Worm (Caenorhabditis elegans) whole organism, L4 larva: ENCODE data around the gene gly-1.

Experiments
- D1046.2 ChIP-seq: fragments of 200-800 bp; sonication (Bioruptor generic); IDR thresholded peaks from 2 replicates; pipeline ENCODE4 v1.3.6; 2022; ENCODE audit warnings: missing genetic modification characterization, missing compliant biosample characterization
- ama-1 ChIP-seq: fragments of 150-350 bp; optimal IDR thresholded peaks from 2 replicates; lab custom pipeline; 2014; ENCODE audit warnings: inconsistent platforms, mixed read lengths
- hmg-1.1 ChIP-seq: fragments of 200-800 bp; sonication (Bioruptor generic); IDR thresholded peaks from 2 replicates; pipeline ENCODE4 v1.3.6; 2022; ENCODE audit warnings: missing genetic modification reagents, missing genetic modification characterization, missing compliant biosample characterization
- nhr-11 ChIP-seq: fragments of 150-350 bp; optimal IDR thresholded peaks from 2 replicates; lab custom pipeline; 2014; ENCODE audit warnings: missing biosample characterization, missing genetic modification characterization
- nhr-111 ChIP-seq: fragments of 200-800 bp; sonication (Bioruptor generic); optimal IDR thresholded peaks from 2 replicates; lab custom pipeline; 2018; ENCODE audit warnings: mild to moderate bottlenecking, missing genetic modification characterization, missing compliant biosample characterization
- unc-39 ChIP-seq: sonication (generic microtip); optimal IDR thresholded peaks from 2 replicates; lab custom pipeline; 2017; ENCODE audit warnings: missing biosample characterization, missing genetic modification characterization

DNA sequence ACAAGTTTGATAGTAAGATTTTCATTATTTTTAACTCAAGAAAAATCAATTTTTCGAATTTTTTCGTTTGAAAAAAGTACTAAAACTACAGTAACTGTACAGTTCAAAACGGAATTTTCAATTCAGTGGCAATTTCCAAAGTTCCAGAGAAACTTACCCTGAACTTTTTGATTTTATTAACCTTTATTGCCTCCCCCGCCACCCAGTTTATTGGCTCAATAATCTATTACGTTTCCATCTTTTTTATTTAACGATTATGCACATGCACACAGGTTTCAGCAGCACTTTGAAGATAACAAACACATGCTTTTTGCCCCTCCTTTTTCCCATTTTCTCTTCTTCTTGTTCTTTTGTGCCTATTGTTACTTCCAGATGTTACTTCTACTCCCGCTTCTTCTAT, 21.4 kb downstream of the gly-1 start, which contains the start of gene lurp-1:
- TF ChIP-seq unc-39 (tag; lab: Kevin White, UChicago), result no peak
- no peak for TF ChIP-seq hmg-1.1 (GFP tag; lab: Robert Waterston, UW)
- no peak for TF ChIP-seq nhr-111 (GFP tag; lab: Kevin White, UChicago)
- no peak for TF ChIP-seq nhr-11 (tag; lab: Kevin White, UChicago)
- no peak for TF ChIP-seq ama-1
- TF ChIP-seq D1046.2 (GFP tag; lab: Robert Waterston, UW), result no peak
